Fruit fly (Drosophila melanogaster) whole organism, embryonic: ENCODE results near the gene CG43134.

Experiments
- Drgx ChIP-seq: fragments of 200-800 bp; sonication (Bioruptor generic); IDR thresholded peaks from 2 replicates; pipeline ENCODE4 v1.3.6; 2022; ENCODE audit warnings: missing biosample characterization, missing genetic modification characterization
- gt ChIP-seq: fragments of 200-800 bp; sonication (Bioruptor generic); IDR thresholded peaks from 2 replicates; pipeline ENCODE4 v1.3.6; 2022; ENCODE audit warnings: missing biosample characterization, missing genetic modification characterization
- psq ChIP-seq: fragments of 200-800 bp; sonication (Bioruptor generic); optimal IDR thresholded peaks from 2 replicates; lab custom pipeline; 2017; ENCODE audit warnings: missing biosample characterization, missing genetic modification characterization
- pum ChIP-seq: fragments of 200-800 bp; sonication (Bioruptor generic); optimal IDR thresholded peaks from 2 replicates; lab custom pipeline; 2016; ENCODE audit warnings: missing biosample characterization, missing genetic modification characterization

DNA sequence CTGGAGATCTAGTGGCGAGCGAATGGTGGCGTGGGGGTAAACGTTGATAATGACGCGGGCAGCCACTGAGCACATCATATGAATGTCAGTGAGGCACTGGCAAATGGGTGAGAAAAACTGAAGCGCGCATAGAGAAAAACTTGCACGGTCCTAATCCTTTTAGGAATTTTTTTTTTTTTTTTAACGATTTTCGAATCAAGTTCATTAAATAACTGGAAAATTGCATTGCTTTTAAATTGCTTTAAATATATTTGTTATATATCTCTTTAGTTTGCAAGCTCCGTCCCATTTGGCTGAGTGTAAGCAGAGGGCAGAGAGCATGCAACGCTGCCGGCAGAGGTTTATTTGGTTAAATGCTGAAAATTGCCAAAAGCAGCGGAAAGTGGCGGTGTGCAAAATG, 49.6 kb upstream of the CG43134 start:
- no peak for TF ChIP-seq psq (GFP tag; lab: Kevin White, UChicago)
- TF ChIP-seq pum (GFP tag; lab: Kevin White, UChicago) = no peak
- TF ChIP-seq gt (GFP tag; lab: Robert Waterston, UW) = no peak
- peak; percentile 77 for TF ChIP-seq Drgx
